Worm (Caenorhabditis elegans) whole organism, L4/young adult: ENCODE results near the gene zig-11.

Source experiments
- W03F9.2 ChIP-seq: fragments of 150-350 bp; optimal IDR thresholded peaks from 2 replicates; lab custom pipeline; 2014; ENCODE audit warnings: missing biosample characterization, missing genetic modification characterization
- dao-5 ChIP-seq: sonication (generic microtip); optimal IDR thresholded peaks from 2 replicates; lab custom pipeline; 2016; ENCODE audit warnings: missing genotype, missing genetic modification characterization, moderate library complexity, missing compliant biosample characterization
- him-1 ChIP-seq: sonication (generic microtip); optimal IDR thresholded peaks from 2 replicates; lab custom pipeline; 2016; ENCODE audit warnings: missing genotype, missing genetic modification reagents, missing genetic modification characterization, missing compliant biosample characterization

zig-11 gene

DNA sequence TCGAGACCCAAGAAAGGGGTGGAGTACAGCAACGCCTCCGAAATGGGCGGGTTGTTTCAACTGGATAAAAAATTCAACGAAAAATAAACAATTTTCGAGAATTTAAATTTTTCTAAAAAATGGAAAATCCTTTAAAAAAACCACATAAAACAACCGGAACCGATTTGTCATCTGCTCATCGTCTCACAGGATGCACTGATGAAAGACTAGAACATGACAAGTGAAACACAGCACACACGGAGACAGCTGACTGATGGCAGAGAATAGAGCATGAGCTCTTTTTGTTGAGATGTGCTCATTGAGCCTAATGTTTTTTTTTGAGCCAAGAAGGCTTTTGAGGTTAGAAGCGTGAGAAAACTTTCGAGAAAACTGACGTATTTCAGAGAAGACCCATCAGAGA lies 2.7 kb downstream of the zig-11 start:
- TF ChIP-seq him-1 (tag; lab: Kevin White, UChicago) (no peak), W03F9.2 (tag; lab: Kevin White, UChicago) (no peak), dao-5 (tag; lab: Kevin White, UChicago) (no peak)

ce11 chrV:1888299-1888698 lies 4.4 kb downstream of the zig-11 start:
- TF ChIP-seq him-1 (tag; lab: Kevin White, UChicago) = no peak

DNA sequence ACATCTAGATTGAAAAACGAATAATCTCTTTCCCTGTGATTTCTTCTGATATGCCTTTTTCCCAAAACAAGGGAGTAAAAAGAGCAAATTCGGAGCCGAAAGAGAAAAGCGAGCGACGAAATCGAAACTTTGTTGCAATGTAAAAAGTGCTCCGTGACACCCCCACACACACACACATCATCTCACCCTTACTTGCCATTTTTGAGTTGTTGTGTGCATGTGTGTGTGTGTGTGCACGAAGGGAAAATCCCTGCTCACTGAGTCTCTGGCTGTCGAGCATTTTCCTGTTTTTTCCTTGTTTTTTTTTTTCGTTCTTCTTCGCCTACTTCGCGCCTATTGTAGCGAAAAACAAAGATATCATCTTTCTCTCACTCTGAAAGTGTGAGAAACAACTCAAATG lies 5.7 kb downstream of the zig-11 start:
- no peak for TF ChIP-seq dao-5 (tag; lab: Kevin White, UChicago)

DNA sequence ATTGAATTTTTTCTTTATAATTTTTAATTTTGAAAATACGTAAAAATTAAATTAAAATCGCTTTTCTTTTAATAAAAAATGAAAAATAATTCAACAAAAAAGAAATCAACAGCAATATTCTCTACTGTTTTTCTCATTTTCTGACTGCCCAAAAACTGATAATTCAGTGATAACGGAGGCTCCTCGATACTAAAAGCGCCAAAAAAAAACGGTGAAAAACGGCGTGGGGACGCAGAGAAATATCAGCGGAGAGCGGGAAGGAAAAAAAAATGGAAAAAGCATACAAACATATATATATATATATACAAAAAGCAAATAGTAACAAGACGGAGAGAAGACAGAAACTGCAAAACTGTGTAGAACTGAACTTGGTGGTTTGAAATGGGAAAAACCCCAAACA lies 9.6 kb downstream of the zig-11 start:
- TF ChIP-seq him-1 (tag; lab: Kevin White, UChicago) (no peak), dao-5 (tag; lab: Kevin White, UChicago) (no peak), W03F9.2 (tag; lab: Kevin White, UChicago) (no peak)

ce11 chrV:1878030-1878429 lies 14.7 kb downstream of the zig-11 start:
- no peak for TF ChIP-seq W03F9.2 (tag; lab: Kevin White, UChicago)
- no peak for TF ChIP-seq dao-5 (tag; lab: Kevin White, UChicago)
- TF ChIP-seq him-1 (tag; lab: Kevin White, UChicago) = no peak

- no peak for TF ChIP-seq him-1 (tag; lab: Kevin White, UChicago)
- no peak for TF ChIP-seq dao-5 (tag; lab: Kevin White, UChicago)
- no peak for TF ChIP-seq W03F9.2 (tag; lab: Kevin White, UChicago)
Measured at ce11 chrV:1875497-1875988, 17.2 kb downstream of the zig-11 start.

- TF ChIP-seq him-1 (tag; lab: Kevin White, UChicago) (no peak), W03F9.2 (tag; lab: Kevin White, UChicago) (no peak), dao-5 (tag; lab: Kevin White, UChicago) (no peak)
Measured at ce11 chrV:1874827-1875226, 17.9 kb downstream of the zig-11 start.

- TF ChIP-seq dao-5 (tag; lab: Kevin White, UChicago) = peak; percentile 26
- peak; percentile 86 for TF ChIP-seq W03F9.2 (tag; lab: Kevin White, UChicago)
- TF ChIP-seq him-1 (tag; lab: Kevin White, UChicago) = peak; percentile 89
Measured at ce11 chrV:1871768-1872296, 20.9 kb downstream of the zig-11 start, which contains the start of the genes T10B5.4 and cct-7. TSS of gene T10B5.4 (minus strand) at chrV:1871807. TSS of gene cct-7 (plus strand) at chrV:1872246.

- TF ChIP-seq him-1 (tag; lab: Kevin White, UChicago) (no peak), W03F9.2 (tag; lab: Kevin White, UChicago) (no peak), dao-5 (tag; lab: Kevin White, UChicago) (no peak)
Measured at ce11 chrV:1870515-1870940, 22.2 kb downstream of the zig-11 start.

ce11 chrV:1869682-1870081 lies 23.1 kb downstream of the zig-11 start, which contains the start of gene T10B5.3:
TSS of gene T10B5.3 (minus strand) at chrV:1869782.
- TF ChIP-seq him-1 (tag; lab: Kevin White, UChicago) (no peak), dao-5 (tag; lab: Kevin White, UChicago) (no peak), W03F9.2 (tag; lab: Kevin White, UChicago) (no peak)

DNA sequence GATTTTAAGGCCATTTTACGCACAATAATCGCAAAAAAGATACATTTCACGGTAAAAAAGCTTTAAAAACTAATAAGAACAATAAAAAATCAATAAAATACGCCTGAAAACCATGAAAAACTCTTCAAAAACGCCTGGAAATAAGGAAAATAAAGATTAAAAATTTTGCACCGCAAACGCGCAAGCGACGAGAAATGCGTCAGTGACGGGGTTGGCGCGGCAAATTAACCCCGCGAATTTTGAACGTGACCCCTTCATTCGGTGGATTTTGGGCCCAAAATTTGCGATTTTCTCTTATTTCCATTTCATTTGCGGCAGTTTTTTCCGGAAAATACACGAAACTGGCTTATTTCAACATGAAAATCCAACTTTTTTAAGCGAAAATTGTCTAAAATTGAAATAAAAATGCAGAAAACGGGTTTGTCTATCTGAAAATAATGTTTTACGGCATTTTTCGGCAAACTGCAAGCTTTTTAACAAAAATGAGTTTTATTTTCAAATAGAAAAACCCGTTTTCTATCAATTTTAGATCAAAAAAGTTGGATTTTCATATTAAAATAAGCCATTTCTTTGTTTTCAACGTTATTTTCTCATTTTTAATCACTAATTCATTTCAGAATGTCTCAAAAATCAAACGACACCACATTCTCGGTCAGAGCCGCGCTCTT lies 24.0 kb downstream of the zig-11 start, which contains the start of gene knl-3:
TSS of gene knl-3 (plus strand) at position 618 of the 668 bp plus-strand sequence.
- TF ChIP-seq W03F9.2 (tag; lab: Kevin White, UChicago) (peak; percentile 71), him-1 (tag; lab: Kevin White, UChicago) (peak; percentile 83), dao-5 (tag; lab: Kevin White, UChicago) (no peak)

- no peak for TF ChIP-seq dao-5 (tag; lab: Kevin White, UChicago)
Measured at ce11 chrV:1868025-1868424, 24.7 kb downstream of the zig-11 start.

- TF ChIP-seq dao-5 (tag; lab: Kevin White, UChicago) (no peak), him-1 (tag; lab: Kevin White, UChicago) (no peak)
Measured at ce11 chrV:1864997-1865396, 27.7 kb downstream of the zig-11 start.

ce11 chrV:1862954-1863353 lies 29.8 kb downstream of the zig-11 start:
- TF ChIP-seq him-1 (tag; lab: Kevin White, UChicago) (no peak), W03F9.2 (tag; lab: Kevin White, UChicago) (no peak), dao-5 (tag; lab: Kevin White, UChicago) (no peak)
